Worm (Caenorhabditis elegans) whole organism, L1 larva: ENCODE data around the gene wrm-1.
A peak's percentile ranks its signal among the peaks of the same experiment; 100 is the strongest.

Experiments used
- C34B4.2 ChIP-seq: sonication (generic microtip); optimal IDR thresholded peaks from 2 replicates; lab custom pipeline; 2017; ENCODE audit warnings: mild to moderate bottlenecking, missing genetic modification characterization, missing compliant biosample characterization
- F16B12.6 ChIP-seq: fragments of 150-350 bp; optimal IDR thresholded peaks from 2 replicates; lab custom pipeline; 2014; ENCODE audit warnings: missing biosample characterization, missing genetic modification characterization
- Y116A8C.19 ChIP-seq: sonication (generic microtip); optimal IDR thresholded peaks from 2 replicates; lab custom pipeline; 2016; ENCODE audit warnings: missing compliant biosample characterization, missing genetic modification characterization, borderline replicate concordance
- aha-1 ChIP-seq: fragments of 150-350 bp; optimal IDR thresholded peaks from 2 replicates; lab custom pipeline; 2014; ENCODE audit warnings: missing biosample characterization, missing genetic modification characterization
- alr-1 ChIP-seq: fragments of 200-800 bp; sonication (Bioruptor generic); optimal IDR thresholded peaks from 2 replicates; lab custom pipeline; 2018; ENCODE audit warnings: borderline replicate concordance, mild to moderate bottlenecking, missing genetic modification characterization, missing compliant biosample characterization
- ama-1 ChIP-seq: fragments of 150-350 bp; optimal IDR thresholded peaks from 2 replicates; lab custom pipeline; 2014
- blmp-1 ChIP-seq: fragments of 150-350 bp; optimal IDR thresholded peaks from 2 replicates; lab custom pipeline; 2014; ENCODE audit warnings: missing biosample characterization, missing genetic modification characterization
- ceh-82 ChIP-seq, 3 experiments: fragments of 150-350 bp in 1 of 3; sonication (generic microtip) in 2 of 3; optimal IDR thresholded peaks; 2 replicates each; lab custom pipeline; 2014 to 2017; ENCODE audit warnings: missing biosample characterization in 3 of 3, missing genetic modification characterization in 3 of 3
- ceh-88 ChIP-seq: fragments of 200-800 bp; sonication (Bioruptor generic); IDR thresholded peaks from 2 replicates; pipeline ENCODE4 v1.3.6; 2022; ENCODE audit warnings: missing genetic modification characterization, missing compliant biosample characterization
- ceh-90 ChIP-seq: sonication (generic microtip); optimal IDR thresholded peaks from 2 replicates; lab custom pipeline; 2016; ENCODE audit warnings: missing genetic modification characterization, missing compliant biosample characterization
- ces-1 ChIP-seq: fragments of 150-350 bp; optimal IDR thresholded peaks from 2 replicates; lab custom pipeline; 2014; ENCODE audit warnings: missing biosample characterization, missing genetic modification reagents, missing genetic modification characterization
- dpl-1 ChIP-seq, 3 experiments: fragments of 150-350 bp in 2 of 3; sonication (generic microtip) in 1 of 3; optimal IDR thresholded peaks; 2 replicates each; lab custom pipeline; 2014 to 2017; ENCODE audit warnings: missing biosample characterization in 3 of 3, missing genetic modification characterization in 3 of 3, missing genetic modification reagents in 3 of 3
- dsc-1 ChIP-seq: sonication (generic microtip); optimal IDR thresholded peaks from 2 replicates; lab custom pipeline; 2016; ENCODE audit warnings: mild to moderate bottlenecking, missing genetic modification characterization, missing compliant biosample characterization
- efl-3 ChIP-seq: fragments of 200-800 bp; sonication (Bioruptor generic); optimal IDR thresholded peaks from 2 replicates; lab custom pipeline; 2018; ENCODE audit warnings: mild to moderate bottlenecking, missing genetic modification characterization, missing compliant biosample characterization
- egl-13 ChIP-seq: sonication (generic microtip); optimal IDR thresholded peaks from 2 replicates; lab custom pipeline; 2016; ENCODE audit warnings: missing genotype, missing genetic modification reagents, missing genetic modification characterization, missing compliant biosample characterization
- egl-27 ChIP-seq, 2 experiments: fragments of 150-350 bp in 1 of 2; sonication (generic microtip); optimal IDR thresholded peaks; 3 replicates each; lab custom pipeline; 2017 to 2018; ENCODE audit warnings: missing biosample characterization in 2 of 2, missing genetic modification characterization in 2 of 2, missing genetic modification reagents in 2 of 2
- elt-2 ChIP-seq: sonication (generic microtip); optimal IDR thresholded peaks from 2 replicates; lab custom pipeline; 2016; ENCODE audit warnings: missing genetic modification characterization, mild to moderate bottlenecking, inconsistent platforms, missing compliant biosample characterization, missing genetic modification reagents
- elt-3 ChIP-seq, 6 experiments: fragments of 150-350 bp in 1 of 6; sonication (generic microtip); optimal IDR thresholded peaks; 2 replicates each; lab custom pipeline; 2017 to 2018; ENCODE audit warnings: missing biosample characterization in 6 of 6, missing genetic modification characterization in 6 of 6, inconsistent platforms in 1 of 6
- fkh-10 ChIP-seq: sonication (generic microtip); optimal IDR thresholded peaks from 2 replicates; lab custom pipeline; 2017; ENCODE audit warnings: missing biosample characterization, missing genetic modification reagents, missing genetic modification characterization
- fkh-4 ChIP-seq: sonication (generic microtip); optimal IDR thresholded peaks from 2 replicates; lab custom pipeline; 2016; ENCODE audit warnings: missing compliant biosample characterization, missing genetic modification characterization, borderline replicate concordance
- fos-1 ChIP-seq: fragments of 150-350 bp; optimal IDR thresholded peaks from 2 replicates; lab custom pipeline; 2014; ENCODE audit warnings: missing biosample characterization, missing genetic modification characterization
- grh-1 ChIP-seq: fragments of 200-800 bp; sonication (Bioruptor generic); IDR thresholded peaks from 2 replicates; pipeline ENCODE4 v1.3.6; 2022; ENCODE audit warnings: missing genetic modification reagents, missing genetic modification characterization, missing compliant biosample characterization
- hlh-4 ChIP-seq: sonication (generic microtip); optimal IDR thresholded peaks from 2 replicates; lab custom pipeline; 2016; ENCODE audit warnings: mild to moderate bottlenecking, missing genetic modification characterization, missing compliant biosample characterization
- hpl-2 ChIP-seq: fragments of 150-350 bp; optimal IDR thresholded peaks from 2 replicates; lab custom pipeline; 2014; ENCODE audit warnings: missing biosample characterization, missing genetic modification reagents, missing genetic modification characterization
- isw-1 ChIP-seq: fragments of 200-800 bp; sonication (Bioruptor generic); IDR thresholded peaks from 2 replicates; pipeline ENCODE4 v1.3.6; 2022; ENCODE audit warnings: missing genetic modification characterization, missing compliant biosample characterization
- jun-1 ChIP-seq: fragments of 150-350 bp; optimal IDR thresholded peaks from 2 replicates; lab custom pipeline; 2014; ENCODE audit warnings: missing biosample characterization, missing genetic modification reagents, missing genetic modification characterization
- lin-13 ChIP-seq: fragments of 150-350 bp; optimal IDR thresholded peaks from 2 replicates; lab custom pipeline; 2014; ENCODE audit warnings: missing biosample characterization, missing genetic modification reagents, missing genetic modification characterization
- lin-14 ChIP-seq: fragments of 200-800 bp; sonication (Bioruptor generic); optimal IDR thresholded peaks from 2 replicates; lab custom pipeline; 2018; ENCODE audit warnings: mild to moderate bottlenecking, missing genetic modification characterization, moderate library complexity, missing compliant biosample characterization
- lin-15B ChIP-seq: fragments of 150-350 bp; sonication (generic microtip); optimal IDR thresholded peaks from 3 replicates; lab custom pipeline; 2014; ENCODE audit warnings: missing biosample characterization, missing genetic modification characterization
- lin-39 ChIP-seq: fragments of 150-350 bp; optimal IDR thresholded peaks from 2 replicates; lab custom pipeline; 2014; ENCODE audit warnings: missing biosample characterization, missing genetic modification reagents, missing genetic modification characterization
- lir-3 ChIP-seq: sonication (generic microtip); optimal IDR thresholded peaks from 2 replicates; lab custom pipeline; 2016; ENCODE audit warnings: mild to moderate bottlenecking, missing genetic modification characterization, moderate library complexity, missing compliant biosample characterization; ENCODE audit not compliant: poor library complexity
- lsy-2 ChIP-seq, 2 experiments: fragments of 150-350 bp; optimal IDR thresholded peaks; 2 replicates each; lab custom pipeline; 2014; ENCODE audit warnings: missing biosample characterization in 2 of 2, missing genetic modification characterization in 2 of 2
- mef-2 ChIP-seq: fragments of 150-350 bp; optimal IDR thresholded peaks from 2 replicates; lab custom pipeline; 2014; ENCODE audit warnings: missing biosample characterization, missing genetic modification characterization
- nhr-237 ChIP-seq: fragments of 150-350 bp; optimal IDR thresholded peaks from 2 replicates; lab custom pipeline; 2014; ENCODE audit warnings: missing biosample characterization, missing genetic modification characterization
- nhr-28 ChIP-seq: fragments of 150-350 bp; optimal IDR thresholded peaks from 2 replicates; lab custom pipeline; 2014; ENCODE audit warnings: missing biosample characterization, missing genetic modification characterization
- nhr-71 ChIP-seq: sonication (generic microtip); optimal IDR thresholded peaks from 2 replicates; lab custom pipeline; 2016; ENCODE audit warnings: mild to moderate bottlenecking, missing genetic modification characterization, moderate library complexity, missing compliant biosample characterization
- nhr-76 ChIP-seq: sonication (generic microtip); optimal IDR thresholded peaks from 2 replicates; lab custom pipeline; 2017; ENCODE audit warnings: missing biosample characterization, missing genetic modification characterization
- nhr-84 ChIP-seq: sonication (generic microtip); optimal IDR thresholded peaks from 2 replicates; lab custom pipeline; 2017; ENCODE audit warnings: missing biosample characterization, missing genetic modification characterization
- nhr-90 ChIP-seq: sonication (generic microtip); optimal IDR thresholded peaks from 2 replicates; lab custom pipeline; 2016; ENCODE audit warnings: mild to moderate bottlenecking, missing genetic modification characterization, missing compliant biosample characterization; ENCODE audit not compliant: poor library complexity
- pax-3 ChIP-seq: fragments of 200-800 bp; sonication (Bioruptor generic); optimal IDR thresholded peaks from 2 replicates; lab custom pipeline; 2018; ENCODE audit warnings: mild to moderate bottlenecking, missing genetic modification characterization, moderate library complexity, missing compliant biosample characterization
- rnt-1 ChIP-seq: sonication (generic microtip); optimal IDR thresholded peaks from 2 replicates; lab custom pipeline; 2016; ENCODE audit warnings: mild to moderate bottlenecking, missing genetic modification characterization, moderate library complexity, missing compliant biosample characterization
- snpc-4 ChIP-seq: fragments of 150-350 bp; optimal IDR thresholded peaks from 2 replicates; lab custom pipeline; 2014; ENCODE audit warnings: missing biosample characterization, missing genetic modification characterization
- snu-23 ChIP-seq: sonication (generic microtip); optimal IDR thresholded peaks from 2 replicates; lab custom pipeline; 2016; ENCODE audit warnings: missing genetic modification characterization, missing compliant biosample characterization
- sox-4 ChIP-seq: sonication (generic microtip); optimal IDR thresholded peaks from 2 replicates; lab custom pipeline; 2016; ENCODE audit warnings: missing genetic modification characterization, missing compliant biosample characterization
- sptf-1 ChIP-seq: fragments of 150-350 bp; optimal IDR thresholded peaks from 2 replicates; lab custom pipeline; 2014; ENCODE audit warnings: missing biosample characterization, missing genetic modification characterization
- swsn-7 ChIP-seq: sonication (generic microtip); optimal IDR thresholded peaks from 2 replicates; lab custom pipeline; 2016; ENCODE audit warnings: missing genetic modification characterization, missing compliant biosample characterization
- tbx-2 ChIP-seq: sonication (generic microtip); optimal IDR thresholded peaks from 2 replicates; lab custom pipeline; 2016; ENCODE audit warnings: missing genetic modification characterization, missing compliant biosample characterization
- unc-130 ChIP-seq: fragments of 150-350 bp; optimal IDR thresholded peaks from 2 replicates; lab custom pipeline; 2017; ENCODE audit warnings: missing biosample characterization, missing genetic modification characterization, inconsistent platforms
- unc-62 ChIP-seq: fragments of 150-350 bp; optimal IDR thresholded peaks from 2 replicates; lab custom pipeline; 2014; ENCODE audit warnings: missing biosample characterization, missing genetic modification reagents, missing genetic modification characterization
- unc-86 ChIP-seq: sonication (generic microtip); optimal IDR thresholded peaks from 2 replicates; lab custom pipeline; 2016; ENCODE audit warnings: missing genetic modification characterization, missing compliant biosample characterization
- unc-98 ChIP-seq: fragments of 200-800 bp; sonication (Bioruptor generic); IDR thresholded peaks from 2 replicates; pipeline ENCODE4 v1.3.6; 2022; ENCODE audit warnings: missing genetic modification characterization, missing compliant biosample characterization
- zag-1 ChIP-seq: fragments of 150-350 bp; optimal IDR thresholded peaks from 2 replicates; lab custom pipeline; 2014; ENCODE audit warnings: missing biosample characterization, missing genetic modification characterization
- zip-4 ChIP-seq: fragments of 200-800 bp; sonication (Bioruptor generic); optimal IDR thresholded peaks from 2 replicates; lab custom pipeline; 2018; ENCODE audit warnings: mild to moderate bottlenecking, missing genetic modification characterization, moderate library complexity, missing compliant biosample characterization
- ztf-4 ChIP-seq: fragments of 150-350 bp; optimal IDR thresholded peaks from 2 replicates; lab custom pipeline; 2014; ENCODE audit warnings: missing biosample characterization, missing genetic modification characterization

wrm-1 gene

ce11 chrIII:5688246-5688645, 34.4 kb upstream of the wrm-1 start (continued):
- TF ChIP-seq unc-98: no peak
- no peak for TF ChIP-seq nhr-28
- no peak for TF ChIP-seq elt-3 (tag; optimal IDR thresholded peaks at IDR 0.05; lab: Kevin White, UChicago)
- TF ChIP-seq unc-130 (tag; lab: Kevin White, UChicago): no peak
- no peak for TF ChIP-seq nhr-76 (tag; lab: Kevin White, UChicago)
- no peak for TF ChIP-seq aha-1 (tag; lab: Kevin White, UChicago)
- no peak for TF ChIP-seq ama-1 (lab: Kevin White, UChicago)
- TF ChIP-seq egl-27 (tag; optimal IDR thresholded peaks at IDR 0.05; lab: Kevin White, UChicago): no peak
- peak; percentile 5 for TF ChIP-seq fkh-10 (GFP tag; lab: Kevin White, UChicago)
- TF ChIP-seq nhr-84 (tag; lab: Kevin White, UChicago): no peak
- no peak for TF ChIP-seq alr-1
- TF ChIP-seq pax-3: no peak
- TF ChIP-seq ceh-88 (GFP tag; lab: Robert Waterston, UW): no peak
- 0 out of 2 replicates have a peak, but pooled peaks have one; percentile 7 for TF ChIP-seq isw-1
- TF ChIP-seq nhr-90 (tag; lab: Kevin White, UChicago): no peak
- TF ChIP-seq elt-2 (tag; lab: Kevin White, UChicago): no peak
- peak; percentile 22 to 67 for TF ChIP-seq lsy-2 (tag; optimal IDR thresholded peaks at IDR 0.05; lab: Kevin White, UChicago)
- TF ChIP-seq nhr-237: no peak
- no peak for TF ChIP-seq zip-4 (GFP tag; lab: Kevin White, UChicago)
- TF ChIP-seq swsn-7 (tag; lab: Kevin White, UChicago): peak; percentile 47
- TF ChIP-seq Y116A8C.19 (tag; lab: Kevin White, UChicago): no peak
- TF ChIP-seq ztf-4: no peak
- TF ChIP-seq mef-2 (tag; lab: Kevin White, UChicago): no peak
- no peak for TF ChIP-seq sox-4 (tag; lab: Kevin White, UChicago)
- no peak for TF ChIP-seq zag-1 (tag; lab: Kevin White, UChicago)
- no peak for TF ChIP-seq unc-62 (GFP tag; lab: Kevin White, UChicago)
- peak; percentile 42 for TF ChIP-seq tbx-2 (tag; lab: Kevin White, UChicago)
- no peak for TF ChIP-seq lin-13 (GFP tag; lab: Kevin White, UChicago)
- peak in 1 of 3 experiments; percentile 32 for TF ChIP-seq dpl-1 (GFP tag; optimal IDR thresholded peaks at IDR 0.05; lab: Kevin White, UChicago)
- no peak for TF ChIP-seq grh-1 (GFP tag; lab: Robert Waterston, UW)
- TF ChIP-seq egl-13: no peak
- TF ChIP-seq snu-23 (GFP tag; lab: Kevin White, UChicago): peak; percentile 55
- TF ChIP-seq lin-39 (tag; lab: Kevin White, UChicago): no peak
- TF ChIP-seq lir-3 (tag; lab: Kevin White, UChicago): no peak
- no peak for TF ChIP-seq dsc-1 (tag; lab: Kevin White, UChicago)
- peak; percentile 33 for TF ChIP-seq fos-1 (tag; lab: Kevin White, UChicago)
- TF ChIP-seq blmp-1 (tag; lab: Kevin White, UChicago): no peak
- TF ChIP-seq hpl-2 (GFP tag; lab: Kevin White, UChicago): no peak
- peak; percentile 74 for TF ChIP-seq lin-14 (GFP tag; lab: Kevin White, UChicago)
- TF ChIP-seq rnt-1 (tag; lab: Kevin White, UChicago): peak; percentile 43
- TF ChIP-seq snpc-4 (tag; lab: Kevin White, UChicago): peak; percentile 1
- TF ChIP-seq ceh-82 (tag; optimal IDR thresholded peaks at IDR 0.05; lab: Kevin White, UChicago): peak in 2 of 3 experiments; percentile 47 to 64
- TF ChIP-seq efl-3 (GFP tag; lab: Kevin White, UChicago): no peak
- TF ChIP-seq sptf-1 (tag; lab: Kevin White, UChicago): no peak
- no peak for TF ChIP-seq jun-1 (tag; lab: Kevin White, UChicago)
- no peak for TF ChIP-seq C34B4.2 (tag; lab: Kevin White, UChicago)
- no peak for TF ChIP-seq lin-15B (tag; lab: Kevin White, UChicago)
- TF ChIP-seq fkh-4 (tag; lab: Kevin White, UChicago): no peak
- TF ChIP-seq F16B12.6 (tag; lab: Kevin White, UChicago): no peak
- no peak for TF ChIP-seq hlh-4 (tag; lab: Kevin White, UChicago)
- TF ChIP-seq unc-86: peak; percentile 7
- TF ChIP-seq ceh-90 (tag; lab: Kevin White, UChicago): no peak
- TF ChIP-seq ces-1 (GFP tag; lab: Kevin White, UChicago): no peak
- TF ChIP-seq nhr-71 (tag; lab: Kevin White, UChicago): peak; percentile 64
